Worm (Caenorhabditis elegans): ENCODE measurements around the gene C16A11.7.

- TF ChIP-seq ztf-11 (tag; optimal IDR thresholded peaks at IDR 0.05) (no peak), skn-1 (tag; optimal IDR thresholded peaks at IDR 0.05) (no peak), nhr-23 (tag; optimal IDR thresholded peaks at IDR 0.05) (no peak), unc-62 (GFP tag; optimal IDR thresholded peaks at IDR 0.05) (no peak), sea-2 (GFP tag; optimal IDR thresholded peaks at IDR 0.05) (no peak), mdl-1 (tag; optimal IDR thresholded peaks at IDR 0.05) (no peak), aly-2 (tag; optimal IDR thresholded peaks at IDR 0.05) (no peak), nhr-11 (tag; optimal IDR thresholded peaks at IDR 0.05) (no peak), egl-27 (tag; optimal IDR thresholded peaks at IDR 0.05) (no peak), nhr-237 (tag; optimal IDR thresholded peaks at IDR 0.05) (no peak), fkh-10 (GFP tag; optimal IDR thresholded peaks at IDR 0.05) (no peak)
Observed at ce11 chrII:4267711-4268110, 11.0 kb upstream of the C16A11.7 start.
